Worm (Caenorhabditis elegans) whole organism, young adult: ENCODE data around the gene cwp-2.
A peak's percentile ranks its signal among the peaks of the same experiment; 100 is the strongest.

Experiments
- D2030.7 ChIP-seq: fragments of 200-800 bp; sonication (Bioruptor generic); IDR thresholded peaks from 2 replicates; pipeline ENCODE4 v1.3.6; 2022; ENCODE audit warnings: missing genetic modification reagents, missing genetic modification characterization, missing compliant biosample characterization
- F33H1.4 ChIP-seq: fragments of 200-800 bp; sonication (Bioruptor generic); IDR thresholded peaks from 2 replicates; pipeline ENCODE4 v1.3.6; 2022; ENCODE audit warnings: missing genetic modification reagents, missing genetic modification characterization, missing compliant biosample characterization
- Y53G8AR.9 ChIP-seq: fragments of 200-800 bp; sonication (Bioruptor generic); conservative IDR thresholded peaks from 2 replicates; pipeline ENCODE4 v1.3.6; 2022; ENCODE audit warnings: missing genetic modification reagents, missing genetic modification characterization, missing compliant biosample characterization
- Y56A3A.18 ChIP-seq: fragments of 200-800 bp; sonication (Bioruptor generic); IDR thresholded peaks from 2 replicates; pipeline ENCODE4 v1.3.6; 2022; ENCODE audit warnings: missing genetic modification reagents, missing genetic modification characterization, missing compliant biosample characterization
- Y95B8A.8 ChIP-seq: fragments of 200-800 bp; sonication (Bioruptor generic); IDR thresholded peaks from 2 replicates; pipeline ENCODE4 v1.3.6; 2022; ENCODE audit warnings: missing genetic modification reagents, missing genetic modification characterization, missing compliant biosample characterization
- ama-1 ChIP-seq, 3 experiments: fragments of 150-350 bp in 1 of 3; sonication (generic microtip) in 2 of 3; optimal IDR thresholded peaks; 2 replicates each; lab custom pipeline; 2014 to 2018; ENCODE audit warnings: missing biosample characterization in 2 of 3, missing genetic modification characterization in 2 of 3, missing genetic modification reagents in 2 of 3
- aptf-2 ChIP-seq: fragments of 200-800 bp; sonication (Bioruptor generic); conservative IDR thresholded peaks from 2 replicates; pipeline ENCODE4 v1.3.6; 2022; ENCODE audit warnings: missing genetic modification reagents, missing genetic modification characterization, missing compliant biosample characterization
- athp-1 ChIP-seq: sonication (generic microtip); optimal IDR thresholded peaks from 2 replicates; lab custom pipeline; 2017; ENCODE audit warnings: mild to moderate bottlenecking, missing genetic modification characterization, missing compliant biosample characterization
- attf-5 ChIP-seq: fragments of 200-800 bp; sonication (Bioruptor generic); optimal IDR thresholded peaks from 2 replicates; lab custom pipeline; 2018; ENCODE audit warnings: mild to moderate bottlenecking, missing genetic modification characterization, missing compliant biosample characterization
- attf-6 ChIP-seq: fragments of 200-800 bp; sonication (Bioruptor generic); IDR thresholded peaks from 2 replicates; pipeline ENCODE4 v1.3.6; 2022; ENCODE audit warnings: missing genetic modification reagents, missing genetic modification characterization, missing compliant biosample characterization
- bed-1 ChIP-seq: fragments of 200-800 bp; sonication (Bioruptor generic); IDR thresholded peaks from 2 replicates; pipeline ENCODE4 v1.3.6; 2022; ENCODE audit warnings: missing genetic modification reagents, missing genetic modification characterization, missing compliant biosample characterization
- ccch-3 ChIP-seq: fragments of 200-800 bp; sonication (Bioruptor generic); optimal IDR thresholded peaks from 2 replicates; lab custom pipeline; 2018; ENCODE audit warnings: mild to moderate bottlenecking, missing genetic modification characterization, missing compliant biosample characterization
- cebp-1 ChIP-seq, 2 experiments: fragments of 200-800 bp in 1 of 2; sonication (Bioruptor generic) in 1 of 2; sonication (generic microtip) in 1 of 2; IDR thresholded peaks in 1 of 2; optimal IDR thresholded peaks in 1 of 2; 2 replicates each; pipeline versions ENCODE4 v1.3.6 to Lab custom; 2017 to 2022; ENCODE audit warnings: missing compliant biosample characterization in 2 of 2, missing genetic modification characterization in 2 of 2, mild to moderate bottlenecking in 1 of 2, missing genetic modification reagents in 1 of 2, moderate library complexity in 1 of 2
- cebp-2 ChIP-seq: fragments of 200-800 bp; sonication (Bioruptor generic); IDR thresholded peaks from 2 replicates; pipeline ENCODE4 v1.3.6; 2022; ENCODE audit warnings: missing genetic modification characterization, missing compliant biosample characterization
- ceh-27 ChIP-seq: fragments of 200-800 bp; sonication (Bioruptor generic); optimal IDR thresholded peaks from 2 replicates; lab custom pipeline; 2018; ENCODE audit warnings: mild to moderate bottlenecking, missing genetic modification characterization, moderate library complexity, missing compliant biosample characterization
- dpl-1 ChIP-seq: fragments of 150-350 bp; optimal IDR thresholded peaks from 2 replicates; lab custom pipeline; 2014; ENCODE audit warnings: missing biosample characterization, missing genetic modification reagents, missing genetic modification characterization
- efl-1 ChIP-seq: fragments of 150-350 bp; optimal IDR thresholded peaks from 2 replicates; lab custom pipeline; 2014; ENCODE audit warnings: missing biosample characterization, missing genetic modification reagents, missing genetic modification characterization
- egl-44 ChIP-seq: fragments of 200-800 bp; sonication (Bioruptor generic); IDR thresholded peaks from 2 replicates; pipeline ENCODE4 v1.3.6; 2022; ENCODE audit warnings: missing genetic modification reagents, missing genetic modification characterization, missing compliant biosample characterization
- egrh-3 ChIP-seq: fragments of 200-800 bp; sonication (Bioruptor generic); IDR thresholded peaks from 2 replicates; pipeline ENCODE4 v1.3.6; 2022; ENCODE audit warnings: missing genetic modification reagents, missing genetic modification characterization, missing compliant biosample characterization
- hlh-12 ChIP-seq: sonication (generic microtip); optimal IDR thresholded peaks from 2 replicates; lab custom pipeline; 2016; ENCODE audit warnings: missing genetic modification characterization, missing compliant biosample characterization
- hrde-1 ChIP-seq: sonication (generic microtip); optimal IDR thresholded peaks from 2 replicates; lab custom pipeline; 2016; ENCODE audit warnings: missing genetic modification characterization, mild to moderate bottlenecking, missing compliant biosample characterization, moderate library complexity, missing genotype, missing genetic modification reagents, borderline replicate concordance
- let-526 ChIP-seq: fragments of 200-800 bp; sonication (Bioruptor generic); IDR thresholded peaks from 2 replicates; pipeline ENCODE4 v1.3.6; 2022; ENCODE audit warnings: missing genetic modification reagents, missing genetic modification characterization, missing compliant biosample characterization
- lin-35 ChIP-seq, 3 experiments: fragments of 150-350 bp in 2 of 3; sonication (generic microtip) in 1 of 3; optimal IDR thresholded peaks; 2 replicates each; lab custom pipeline; 2014 to 2018; ENCODE audit warnings: missing biosample characterization in 3 of 3, missing genetic modification characterization in 3 of 3, missing genetic modification reagents in 3 of 3
- lin-54 ChIP-seq: fragments of 200-800 bp; sonication (Bioruptor generic); optimal IDR thresholded peaks from 2 replicates; lab custom pipeline; 2018; ENCODE audit warnings: mild to moderate bottlenecking, missing genetic modification characterization, missing compliant biosample characterization
- lsl-1 ChIP-seq: fragments of 200-800 bp; sonication (Bioruptor generic); optimal IDR thresholded peaks from 2 replicates; lab custom pipeline; 2018; ENCODE audit warnings: mild to moderate bottlenecking, missing genetic modification characterization, moderate library complexity, missing compliant biosample characterization
- madf-6 ChIP-seq: fragments of 200-800 bp; sonication (Bioruptor generic); IDR thresholded peaks from 2 replicates; pipeline ENCODE4 v1.3.6; 2022; ENCODE audit warnings: missing genetic modification reagents, missing genetic modification characterization, missing compliant biosample characterization
- mxl-1 ChIP-seq: sonication (generic microtip); optimal IDR thresholded peaks from 2 replicates; lab custom pipeline; 2016; ENCODE audit warnings: missing genetic modification characterization, missing compliant biosample characterization
- nfyb-1 ChIP-seq: fragments of 200-800 bp; sonication (Bioruptor generic); IDR thresholded peaks from 2 replicates; pipeline ENCODE4 v1.3.6; 2022; ENCODE audit warnings: missing genetic modification reagents, missing genetic modification characterization, missing compliant biosample characterization
- nhr-179 ChIP-seq: sonication (generic microtip); optimal IDR thresholded peaks from 2 replicates; lab custom pipeline; 2016; ENCODE audit warnings: mild to moderate bottlenecking, missing genetic modification characterization, missing compliant biosample characterization
- nhr-27 ChIP-seq: fragments of 200-800 bp; sonication (Bioruptor generic); optimal IDR thresholded peaks from 2 replicates; lab custom pipeline; 2018; ENCODE audit warnings: mild to moderate bottlenecking, missing genetic modification characterization, moderate library complexity, missing compliant biosample characterization
- nhr-90 ChIP-seq: sonication (generic microtip); optimal IDR thresholded peaks from 2 replicates; lab custom pipeline; 2016; ENCODE audit warnings: missing genotype, mild to moderate bottlenecking, missing genetic modification characterization, missing compliant biosample characterization
- pbrm-1 ChIP-seq: fragments of 200-800 bp; sonication (Bioruptor generic); IDR thresholded peaks from 2 replicates; pipeline ENCODE4 v1.3.6; 2022; ENCODE audit warnings: missing genetic modification reagents, missing genetic modification characterization, missing compliant biosample characterization
- rcor-1 ChIP-seq: fragments of 200-800 bp; sonication (Bioruptor generic); IDR thresholded peaks from 2 replicates; pipeline ENCODE4 v1.3.6; 2022; ENCODE audit warnings: missing genetic modification reagents, missing genetic modification characterization, missing compliant biosample characterization
- repo-1 ChIP-seq: sonication (generic microtip); optimal IDR thresholded peaks from 2 replicates; lab custom pipeline; 2017; ENCODE audit warnings: mild to moderate bottlenecking, missing genetic modification characterization, missing compliant biosample characterization
- snpc-1.3 ChIP-seq: sonication (generic microtip); optimal IDR thresholded peaks from 2 replicates; lab custom pipeline; 2017; ENCODE audit warnings: missing genetic modification characterization, mild to moderate bottlenecking, missing compliant biosample characterization, antibody characterized with exemption, moderate library complexity, missing genotype, missing genetic modification reagents; ENCODE audit not compliant: insufficient read depth
- snpc-3.4 ChIP-seq: sonication (generic microtip); optimal IDR thresholded peaks from 2 replicates; lab custom pipeline; 2017; ENCODE audit warnings: missing genetic modification characterization, mild to moderate bottlenecking, missing compliant biosample characterization, antibody characterized with exemption, moderate library complexity, missing genotype, missing genetic modification reagents
- tbx-9 ChIP-seq: sonication (generic microtip); optimal IDR thresholded peaks from 2 replicates; lab custom pipeline; 2016; ENCODE audit warnings: borderline replicate concordance, missing genetic modification characterization, inconsistent platforms, missing compliant biosample characterization
- unc-130 ChIP-seq: sonication (generic microtip); optimal IDR thresholded peaks from 2 replicates; lab custom pipeline; 2016; ENCODE audit warnings: missing genetic modification reagents, missing genetic modification characterization, missing compliant biosample characterization
- zfh-2 ChIP-seq: fragments of 200-800 bp; sonication (Bioruptor generic); conservative IDR thresholded peaks from 2 replicates; pipeline ENCODE4 v1.3.6; 2022; ENCODE audit warnings: missing genetic modification reagents, missing genetic modification characterization, missing compliant biosample characterization
- ztf-3 ChIP-seq: fragments of 200-800 bp; sonication (Bioruptor generic); optimal IDR thresholded peaks from 2 replicates; lab custom pipeline; 2018; ENCODE audit warnings: mild to moderate bottlenecking, missing genetic modification characterization, missing compliant biosample characterization

The cwp-2 gene

DNA sequence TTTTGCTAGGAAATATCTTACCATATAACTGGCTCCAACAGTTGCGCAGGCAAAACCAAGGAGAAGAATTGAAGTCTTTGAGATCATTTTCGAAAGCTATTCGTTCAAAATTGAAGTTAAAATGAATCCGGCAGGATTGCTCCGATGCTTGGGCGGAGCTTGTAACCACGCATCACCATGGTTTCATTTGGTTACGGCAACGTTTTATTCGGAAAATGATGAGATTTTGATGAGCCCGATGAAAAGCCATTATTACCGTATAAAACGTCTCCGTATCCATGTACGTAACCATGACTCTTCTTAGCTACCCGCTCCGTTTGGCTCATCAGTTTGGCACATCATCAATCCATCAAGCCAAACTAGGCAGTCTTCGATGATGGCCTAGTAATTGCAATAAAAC is 1.3 kb downstream of the cwp-2 start, which contains the start of gene cwp-1:
cwp-1 (minus strand) TSS at position 101 of the 400 bp plus-strand sequence.
- no peak for TF ChIP-seq hrde-1 (tag; lab: Kevin White, UChicago)
- no peak for TF ChIP-seq bed-1 (GFP tag; lab: Robert Waterston, UW)
- no peak for TF ChIP-seq ccch-3
- no peak for TF ChIP-seq attf-6 (GFP tag; lab: Robert Waterston, UW)
- no peak for TF ChIP-seq lsl-1 (GFP tag; lab: Kevin White, UChicago)
- TF ChIP-seq cebp-2, result no peak

ce11 chrV:4839913-4840312 is 2.5 kb downstream of the cwp-2 start, which contains the start of gene nas-9:
TSS of gene nas-9 (minus strand) at chrV:4840013.
- TF ChIP-seq rcor-1 (GFP tag; lab: Robert Waterston, UW) (no peak), Y95B8A.8 (GFP tag; lab: Robert Waterston, UW) (no peak), Y53G8AR.9 (GFP tag; lab: Robert Waterston, UW) (no peak)

- no peak for TF ChIP-seq tbx-9 (tag; lab: Kevin White, UChicago)
- TF ChIP-seq zfh-2 (GFP tag; lab: Robert Waterston, UW), result peak; percentile 54; the same call in 1 of the 2 replicates
These were observed 8.2 kb downstream of the cwp-2 start, which contains the start of gene C37H5.14 for ce11 chrV:4834277-4834676. TSS of gene C37H5.14 (minus strand) at chrV:4834377.

- TF ChIP-seq lin-54 (GFP tag; lab: Kevin White, UChicago), result peak; percentile 80
- TF ChIP-seq hrde-1 (tag; lab: Kevin White, UChicago), result no peak
- TF ChIP-seq lin-35 (GFP tag; optimal IDR thresholded peaks at IDR 0.05; lab: Kevin White, UChicago), result peak in 1 of 3 experiments; percentile 42
- TF ChIP-seq egl-44 (GFP tag; lab: Robert Waterston, UW), result no peak
- peak; percentile 46; the same call in 1 of the 2 replicates for TF ChIP-seq cebp-1 (GFP tag; IDR thresholded peaks at IDR 0.05; lab: Robert Waterston, UW)
- peak; percentile 82 for TF ChIP-seq cebp-1 (tag; optimal IDR thresholded peaks at IDR 0.05; lab: Kevin White, UChicago)
- no peak for TF ChIP-seq nhr-179 (tag; lab: Kevin White, UChicago)
- TF ChIP-seq F33H1.4 (GFP tag; lab: Robert Waterston, UW), result peak; percentile 96
- TF ChIP-seq madf-6 (GFP tag; lab: Robert Waterston, UW), result peak; percentile 91
- TF ChIP-seq dpl-1 (GFP tag; lab: Kevin White, UChicago), result peak; percentile 11
- TF ChIP-seq pbrm-1 (GFP tag; lab: Robert Waterston, UW), result peak; percentile 85
- no peak for TF ChIP-seq mxl-1 (tag; lab: Kevin White, UChicago)
- TF ChIP-seq athp-1 (tag; lab: Kevin White, UChicago), result peak; percentile 73
- no peak for TF ChIP-seq unc-130
- TF ChIP-seq snpc-3.4 (tag; lab: Kevin White, UChicago), result peak; percentile 59
- no peak for TF ChIP-seq nhr-27 (tag; lab: Kevin White, UChicago)
- TF ChIP-seq D2030.7 (GFP tag; lab: Robert Waterston, UW), result peak; percentile 72
- 0 out of 2 replicates have a peak, but pooled peaks have one; percentile 52 for TF ChIP-seq let-526
- peak; percentile 81 for TF ChIP-seq nfyb-1 (GFP tag; lab: Robert Waterston, UW)
- TF ChIP-seq attf-5, result peak; percentile 75
- TF ChIP-seq snpc-1.3, result peak; percentile 55
- no peak for TF ChIP-seq Y56A3A.18 (GFP tag; lab: Robert Waterston, UW)
- peak; percentile 26; the same call in 1 of the 2 replicates for TF ChIP-seq egrh-3
- TF ChIP-seq nhr-90 (tag; lab: Kevin White, UChicago), result no peak
- TF ChIP-seq hlh-12 (tag; lab: Kevin White, UChicago), result no peak
- TF ChIP-seq ztf-3, result no peak
- peak; percentile 73 for TF ChIP-seq ceh-27 (GFP tag; lab: Kevin White, UChicago)
- TF ChIP-seq aptf-2, result no peak
- TF ChIP-seq efl-1, result peak; percentile 45
- TF ChIP-seq repo-1, result no peak
- TF ChIP-seq ama-1 (optimal IDR thresholded peaks at IDR 0.05; lab: Kevin White, UChicago), result no peak
- no peak for TF ChIP-seq ama-1 (GFP tag; optimal IDR thresholded peaks at IDR 0.05; lab: Kevin White, UChicago)
These were observed 15.6 kb downstream of the cwp-2 start, which contains the start of the genes hsp-6 and C37H5.5 for ce11 chrV:4826710-4827380. TSS of gene hsp-6 (minus strand) at chrV:4826760. TSS of gene C37H5.5 (plus strand) at chrV:4827360.
